Fruit fly (Drosophila melanogaster) whole organism, embryonic: Measurements from ENCODE around the gene Plzf.
A peak's percentile ranks its signal among the peaks of the same experiment; 100 is the strongest.

Experiments used
- Asciz ChIP-seq: fragments of 200-800 bp; sonication (Bioruptor generic); optimal IDR thresholded peaks from 2 replicates; lab custom pipeline; 2017; ENCODE audit warnings: missing biosample characterization, mild to moderate bottlenecking, missing genetic modification characterization, missing genetic modification reagents
- BtbVII ChIP-seq: fragments of 200-800 bp; sonication (Bioruptor generic); optimal IDR thresholded peaks from 3 replicates; lab custom pipeline; 2017; ENCODE audit warnings: missing biosample characterization, mild to moderate bottlenecking, missing genetic modification characterization
- CG10267 ChIP-seq: fragments of 200-800 bp; sonication (Bioruptor generic); optimal IDR thresholded peaks from 2 replicates; lab custom pipeline; 2018; ENCODE audit warnings: missing biosample characterization, mild to moderate bottlenecking, missing genetic modification characterization, moderate library complexity
- CG11247 ChIP-seq: fragments of 200-800 bp; sonication (Bioruptor generic); IDR thresholded peaks from 2 replicates; pipeline ENCODE4 v1.3.6; 2022; ENCODE audit warnings: missing biosample characterization, missing genetic modification characterization
- CG12071 ChIP-seq: fragments of 200-800 bp; sonication (Bioruptor generic); optimal IDR thresholded peaks from 3 replicates; lab custom pipeline; 2018; ENCODE audit warnings: missing biosample characterization, mild to moderate bottlenecking, missing genetic modification characterization
- CG12155 ChIP-seq: fragments of 200-800 bp; sonication (Bioruptor generic); optimal IDR thresholded peaks from 3 replicates; lab custom pipeline; 2016; ENCODE audit warnings: missing biosample characterization, missing genetic modification characterization
- CG12299 ChIP-seq: fragments of 200-800 bp; sonication (Bioruptor generic); optimal IDR thresholded peaks from 2 replicates; lab custom pipeline; 2018; ENCODE audit warnings: missing biosample characterization, mild to moderate bottlenecking, missing genetic modification characterization
- CG12744 ChIP-seq: fragments of 200-800 bp; sonication (Bioruptor generic); optimal IDR thresholded peaks from 2 replicates; lab custom pipeline; 2016; ENCODE audit warnings: missing biosample characterization, missing genetic modification characterization
- CG1603 ChIP-seq: fragments of 200-800 bp; sonication (Bioruptor generic); optimal IDR thresholded peaks from 2 replicates; lab custom pipeline; 2019; ENCODE audit warnings: missing biosample characterization, mild to moderate bottlenecking, missing genetic modification characterization, moderate library complexity
- CG16863 ChIP-seq: fragments of 200-800 bp; sonication (Bioruptor generic); optimal IDR thresholded peaks from 3 replicates; lab custom pipeline; 2016; ENCODE audit warnings: missing biosample characterization, missing genetic modification characterization
- CG17612 ChIP-seq: fragments of 200-800 bp; sonication (Bioruptor generic); IDR thresholded peaks from 2 replicates; pipeline ENCODE4 v1.3.6; 2022; ENCODE audit warnings: missing biosample characterization, missing genetic modification characterization
- CG17912 ChIP-seq: fragments of 200-800 bp; sonication (Bioruptor generic); optimal IDR thresholded peaks from 2 replicates; lab custom pipeline; 2018; ENCODE audit warnings: missing biosample characterization, mild to moderate bottlenecking, missing genetic modification characterization
- CG1792 ChIP-seq: fragments of 200-800 bp; sonication (Bioruptor generic); optimal IDR thresholded peaks from 2 replicates; lab custom pipeline; 2016; ENCODE audit warnings: missing biosample characterization, missing genetic modification characterization
- CG18262 ChIP-seq: fragments of 200-800 bp; optimal IDR thresholded peaks from 3 replicates; lab custom pipeline; 2019; ENCODE audit warnings: missing biosample characterization, mild to moderate bottlenecking, missing genetic modification characterization, moderate library complexity
- CG18476 ChIP-seq: fragments of 200-800 bp; sonication (Bioruptor generic); optimal IDR thresholded peaks from 2 replicates; lab custom pipeline; 2016; ENCODE audit warnings: missing biosample characterization, mild to moderate bottlenecking, missing genetic modification characterization
- CG18599 ChIP-seq: fragments of 200-800 bp; sonication (Bioruptor generic); optimal IDR thresholded peaks from 3 replicates; lab custom pipeline; 2017; ENCODE audit warnings: missing biosample characterization, missing genetic modification characterization, mild to moderate bottlenecking, moderate library complexity, missing genetic modification reagents
- CG3281 ChIP-seq: fragments of 200-800 bp; sonication (Bioruptor generic); optimal IDR thresholded peaks from 3 replicates; lab custom pipeline; 2017; ENCODE audit warnings: missing biosample characterization, mild to moderate bottlenecking, missing genetic modification characterization
- CG3407 ChIP-seq: fragments of 200-800 bp; sonication (Bioruptor generic); optimal IDR thresholded peaks from 2 replicates; lab custom pipeline; 2018; ENCODE audit warnings: missing biosample characterization, mild to moderate bottlenecking, missing genetic modification characterization
- CG6254 ChIP-seq: fragments of 200-800 bp; sonication (Bioruptor generic); optimal IDR thresholded peaks from 3 replicates; lab custom pipeline; 2017; ENCODE audit warnings: mild to moderate bottlenecking, missing biosample characterization, missing genetic modification reagents, missing genetic modification characterization
- CG7839 ChIP-seq: fragments of 200-800 bp; sonication (Bioruptor generic); optimal IDR thresholded peaks from 3 replicates; lab custom pipeline; 2018; ENCODE audit warnings: missing biosample characterization, mild to moderate bottlenecking, missing genetic modification characterization, moderate library complexity
- CG8765 ChIP-seq: fragments of 200-800 bp; sonication (Bioruptor generic); IDR thresholded peaks from 2 replicates; pipeline ENCODE4 v1.3.6; 2022; ENCODE audit warnings: missing biosample characterization, missing genetic modification characterization
- CG8944 ChIP-seq: fragments of 200-800 bp; sonication (Bioruptor generic); optimal IDR thresholded peaks from 3 replicates; lab custom pipeline; 2016; ENCODE audit warnings: missing biosample characterization, missing genetic modification characterization
- CG9817 ChIP-seq: fragments of 200-800 bp; sonication (Bioruptor generic); optimal IDR thresholded peaks from 2 replicates; lab custom pipeline; 2018; ENCODE audit warnings: missing biosample characterization, mild to moderate bottlenecking, missing genetic modification characterization, moderate library complexity
- CTCF ChIP-seq: fragments of 200-800 bp; sonication (Bioruptor generic); optimal IDR thresholded peaks from 2 replicates; lab custom pipeline; 2017; ENCODE audit warnings: missing biosample characterization, mild to moderate bottlenecking, missing genetic modification characterization, moderate library complexity
- Dbx ChIP-seq: fragments of 200-800 bp; sonication (Bioruptor generic); IDR thresholded peaks from 3 replicates; pipeline ENCODE4 v1.3.6; 2022; ENCODE audit warnings: missing biosample characterization, missing genetic modification characterization
- Dip2 ChIP-seq: fragments of 200-800 bp; sonication (Bioruptor generic); IDR thresholded peaks from 2 replicates; pipeline ENCODE4 v1.3.6; 2022; ENCODE audit warnings: missing biosample characterization, missing genetic modification characterization
- Dp ChIP-seq: fragments of 200-800 bp; sonication (Bioruptor generic); optimal IDR thresholded peaks from 2 replicates; lab custom pipeline; 2018; ENCODE audit warnings: missing biosample characterization, mild to moderate bottlenecking, missing genetic modification characterization, moderate library complexity
- Fer2 ChIP-seq: fragments of 200-800 bp; sonication (Bioruptor generic); optimal IDR thresholded peaks from 2 replicates; lab custom pipeline; 2018; ENCODE audit warnings: missing biosample characterization, mild to moderate bottlenecking, missing genetic modification characterization, moderate library complexity
- HHEX ChIP-seq: fragments of 200-800 bp; sonication (Bioruptor generic); optimal IDR thresholded peaks from 3 replicates; lab custom pipeline; 2017; ENCODE audit warnings: missing biosample characterization, mild to moderate bottlenecking, missing genetic modification characterization, missing genetic modification reagents
- HmgD ChIP-seq: fragments of 200-800 bp; sonication (Bioruptor generic); optimal IDR thresholded peaks from 3 replicates; lab custom pipeline; 2016; ENCODE audit warnings: missing biosample characterization, missing genetic modification characterization
- Nf-YC ChIP-seq: fragments of 200-800 bp; optimal IDR thresholded peaks from 3 replicates; lab custom pipeline; 2019; ENCODE audit warnings: missing biosample characterization, mild to moderate bottlenecking, missing genetic modification characterization, moderate library complexity
- NfI ChIP-seq: fragments of 200-800 bp; sonication (Bioruptor generic); optimal IDR thresholded peaks from 3 replicates; lab custom pipeline; 2018; ENCODE audit warnings: missing biosample characterization, mild to moderate bottlenecking, missing genetic modification characterization, moderate library complexity
- PHDP ChIP-seq: fragments of 200-800 bp; sonication (Bioruptor generic); optimal IDR thresholded peaks from 3 replicates; lab custom pipeline; 2018; ENCODE audit warnings: missing biosample characterization, mild to moderate bottlenecking, missing genetic modification characterization, moderate library complexity
- Six4 ChIP-seq: fragments of 200-800 bp; sonication (Bioruptor generic); optimal IDR thresholded peaks from 2 replicates; lab custom pipeline; 2016; ENCODE audit warnings: missing biosample characterization, missing genetic modification characterization
- Sry-δ ChIP-seq: fragments of 200-800 bp; sonication (Bioruptor generic); optimal IDR thresholded peaks from 2 replicates; lab custom pipeline; 2016; ENCODE audit warnings: missing biosample characterization, missing genetic modification characterization
- Xbp1 ChIP-seq: fragments of 200-800 bp; sonication (Bioruptor generic); optimal IDR thresholded peaks from 3 replicates; lab custom pipeline; 2016; ENCODE audit warnings: missing biosample characterization, mild to moderate bottlenecking, missing genetic modification characterization
- Xrp1 ChIP-seq: fragments of 200-800 bp; sonication (Bioruptor generic); IDR thresholded peaks from 2 replicates; pipeline ENCODE4 v1.3.6; 2022; ENCODE audit warnings: missing biosample characterization, missing genetic modification characterization
- bbx ChIP-seq: fragments of 200-800 bp; sonication (Bioruptor generic); IDR thresholded peaks from 2 replicates; pipeline ENCODE4 v1.3.6; 2022; ENCODE audit warnings: missing biosample characterization, missing genetic modification characterization; ENCODE audit not compliant: partially characterized antibody
- chinmo ChIP-seq: fragments of 200-800 bp; sonication (Bioruptor generic); IDR thresholded peaks from 4 replicates; pipeline ENCODE4 v1.3.6; 2022; ENCODE audit warnings: missing biosample characterization, missing genetic modification characterization; ENCODE audit not compliant: partially characterized antibody
- dmrt99B ChIP-seq: fragments of 200-800 bp; sonication (Bioruptor generic); optimal IDR thresholded peaks from 2 replicates; lab custom pipeline; 2018; ENCODE audit warnings: missing biosample characterization, mild to moderate bottlenecking, missing genetic modification characterization, moderate library complexity
- fd3F ChIP-seq: fragments of 200-800 bp; sonication (Bioruptor generic); optimal IDR thresholded peaks from 2 replicates; lab custom pipeline; 2018; ENCODE audit warnings: missing biosample characterization, mild to moderate bottlenecking, missing genetic modification characterization, moderate library complexity
- grn ChIP-seq: fragments of 200-800 bp; sonication (Bioruptor generic); optimal IDR thresholded peaks from 3 replicates; lab custom pipeline; 2017; ENCODE audit warnings: missing biosample characterization, missing genetic modification characterization
- lab ChIP-seq: fragments of 200-800 bp; sonication (Bioruptor generic); optimal IDR thresholded peaks from 3 replicates; lab custom pipeline; 2017; ENCODE audit warnings: missing biosample characterization, missing genetic modification characterization, mild to moderate bottlenecking, moderate library complexity, missing genetic modification reagents
- pfk ChIP-seq: fragments of 200-800 bp; sonication (Bioruptor generic); optimal IDR thresholded peaks from 2 replicates; lab custom pipeline; 2018; ENCODE audit warnings: missing biosample characterization, mild to moderate bottlenecking, missing genetic modification characterization, moderate library complexity
- psq ChIP-seq: fragments of 200-800 bp; sonication (Bioruptor generic); optimal IDR thresholded peaks from 2 replicates; lab custom pipeline; 2017; ENCODE audit warnings: missing biosample characterization, missing genetic modification characterization
- salm ChIP-seq: fragments of 200-800 bp; sonication (Bioruptor generic); optimal IDR thresholded peaks from 2 replicates; lab custom pipeline; 2018; ENCODE audit warnings: missing biosample characterization, mild to moderate bottlenecking, missing genetic modification characterization
- so ChIP-seq: fragments of 200-800 bp; sonication (Bioruptor generic); IDR thresholded peaks from 3 replicates; pipeline ENCODE4 v1.3.6; 2022; ENCODE audit warnings: missing biosample characterization, missing genetic modification characterization
- sqz ChIP-seq: fragments of 200-800 bp; sonication (Bioruptor generic); optimal IDR thresholded peaks from 3 replicates; lab custom pipeline; 2018; ENCODE audit warnings: missing biosample characterization, mild to moderate bottlenecking, missing genetic modification characterization
- tx ChIP-seq: fragments of 200-800 bp; sonication (Bioruptor generic); optimal IDR thresholded peaks from 2 replicates; lab custom pipeline; 2016; ENCODE audit warnings: missing biosample characterization, missing genetic modification characterization
- z ChIP-seq: fragments of 200-800 bp; sonication (Bioruptor generic); IDR thresholded peaks from 3 replicates; pipeline ENCODE4 v1.3.6; 2022; ENCODE audit warnings: missing biosample characterization, missing genetic modification characterization
- zfh1 ChIP-seq: fragments of 200-800 bp; sonication (Bioruptor generic); IDR thresholded peaks from 3 replicates; pipeline ENCODE4 v1.3.6; 2022; ENCODE audit warnings: missing biosample characterization, missing genetic modification characterization

Gene Plzf

dm6 chr2L:12021193-12021592, 27.5 kb downstream of the Plzf start (continued):
- TF ChIP-seq CG10267 (tag; lab: Kevin White, UChicago) (peak; percentile 27), HmgD (GFP tag; lab: Kevin White, UChicago) (no peak), Fer2 (tag; lab: Kevin White, UChicago) (peak; percentile 0), NfI (GFP tag; lab: Kevin White, UChicago) (peak; percentile 37), CG9817 (tag; lab: Kevin White, UChicago) (peak; percentile 29), bbx (GFP tag; lab: Robert Waterston, UW) (no peak), Dbx (peak; percentile 58; the same call in 1 of the 3 replicates), CG3281 (GFP tag; lab: Kevin White, UChicago) (peak; percentile 80), CG18599 (peak; percentile 73), fd3F (GFP tag; lab: Kevin White, UChicago) (peak; percentile 71), CG17612 (GFP tag; lab: Robert Waterston, UW) (no peak), CG11247 (peak; percentile 50; the same call in 1 of the 2 replicates), CG7839 (peak; percentile 29), PHDP (tag; lab: Kevin White, UChicago) (peak; percentile 91), CG3407 (GFP tag; lab: Kevin White, UChicago) (peak; percentile 87), Sry-δ (peak; percentile 4), CG12299 (peak; percentile 89), sqz (GFP tag; lab: Kevin White, UChicago) (no peak), chinmo (GFP tag; lab: Robert Waterston, UW) (no peak), CG6254 (GFP tag; lab: Kevin White, UChicago) (peak; percentile 39), Xrp1 (GFP tag; lab: Robert Waterston, UW) (peak; percentile 72), CG8944 (GFP tag; lab: Kevin White, UChicago) (peak; percentile 36), CG18476 (GFP tag; lab: Kevin White, UChicago) (peak; percentile 56), CG12155 (GFP tag; lab: Kevin White, UChicago) (peak; percentile 1), CG16863 (GFP tag; lab: Kevin White, UChicago) (peak; percentile 37), CG12744 (peak; percentile 62), CG1792 (GFP tag; lab: Kevin White, UChicago) (peak; percentile 20), Xbp1 (GFP tag; lab: Kevin White, UChicago) (no peak), psq (peak; percentile 46), CG1603 (tag; lab: Kevin White, UChicago) (peak; percentile 69), Dp (GFP tag; lab: Kevin White, UChicago) (no peak), CG12071 (GFP tag; lab: Kevin White, UChicago) (peak; percentile 73), tx (GFP tag; lab: Kevin White, UChicago) (no peak), CG18262 (tag; lab: Kevin White, UChicago) (peak; percentile 36), Asciz (peak; percentile 78), Nf-YC (no peak), CTCF (GFP tag; lab: Kevin White, UChicago) (no peak), Dip2 (GFP tag; lab: Robert Waterston, UW) (no peak), BtbVII (GFP tag; lab: Kevin White, UChicago) (peak; percentile 74), HHEX (GFP tag; lab: Kevin White, UChicago) (peak; percentile 77), salm (tag; lab: Kevin White, UChicago) (peak; percentile 9), CG8765 (GFP tag; lab: Robert Waterston, UW) (no peak), lab (GFP tag; lab: Kevin White, UChicago) (peak; percentile 89), CG17912 (GFP tag; lab: Kevin White, UChicago) (peak; percentile 8), Six4 (GFP tag; lab: Kevin White, UChicago) (peak; percentile 34), pfk (GFP tag; lab: Kevin White, UChicago) (peak; percentile 20), so (GFP tag; lab: Robert Waterston, UW) (peak; percentile 7; the same call in 2 of the 3 replicates), grn (peak; percentile 23), zfh1 (peak; percentile 46; the same call in 2 of the 3 replicates), dmrt99B (no peak), z (GFP tag; lab: Robert Waterston, UW) (0 out of 3 replicates have a peak, but pooled peaks have one; percentile 27)
